Worm (Caenorhabditis elegans) whole organism, early embryonic: ENCODE data around the gene F58A6.9.

ENCODE experiments used
- B0310.2 ChIP-seq: sonication (generic microtip); optimal IDR thresholded peaks from 2 replicates; lab custom pipeline; 2016; ENCODE audit warnings: mild to moderate bottlenecking, missing genetic modification characterization, missing compliant biosample characterization
- F13C5.2 ChIP-seq: sonication (generic microtip); optimal IDR thresholded peaks from 2 replicates; lab custom pipeline; 2017; ENCODE audit warnings: mild to moderate bottlenecking, missing genetic modification characterization, inconsistent platforms, missing compliant biosample characterization
- aly-1 ChIP-seq: sonication (generic microtip); optimal IDR thresholded peaks from 2 replicates; lab custom pipeline; 2016; ENCODE audit warnings: missing genetic modification characterization, missing compliant biosample characterization
- ama-1 ChIP-seq: fragments of 150-350 bp; optimal IDR thresholded peaks from 2 replicates; lab custom pipeline; 2014
- ceh-13 ChIP-seq: fragments of 200-800 bp; sonication (Bioruptor generic); optimal IDR thresholded peaks from 2 replicates; lab custom pipeline; 2018; ENCODE audit warnings: mild to moderate bottlenecking, missing genetic modification characterization, missing compliant biosample characterization
- ceh-36 ChIP-seq: sonication (generic microtip); optimal IDR thresholded peaks from 2 replicates; lab custom pipeline; 2016; ENCODE audit warnings: missing genetic modification characterization, inconsistent platforms, missing compliant biosample characterization
- ets-7 ChIP-seq: sonication (generic microtip); optimal IDR thresholded peaks from 2 replicates; lab custom pipeline; 2016; ENCODE audit warnings: missing genotype, missing genetic modification characterization, missing compliant biosample characterization
- flt-1 ChIP-seq: fragments of 200-800 bp; sonication (Bioruptor generic); IDR thresholded peaks from 2 replicates; pipeline ENCODE4 v1.3.6; 2022; ENCODE audit warnings: missing genetic modification characterization, missing compliant biosample characterization
- hmbx-1 ChIP-seq: sonication (generic microtip); optimal IDR thresholded peaks from 2 replicates; lab custom pipeline; 2016; ENCODE audit warnings: mild to moderate bottlenecking, missing genetic modification characterization, missing compliant biosample characterization
- hmg-4 ChIP-seq: fragments of 200-800 bp; sonication (Bioruptor generic); optimal IDR thresholded peaks from 2 replicates; lab custom pipeline; 2018; ENCODE audit warnings: mild to moderate bottlenecking, missing genetic modification characterization, missing compliant biosample characterization
- hnd-1 ChIP-seq: sonication (generic microtip); optimal IDR thresholded peaks from 2 replicates; lab custom pipeline; 2016; ENCODE audit warnings: missing genetic modification characterization, missing compliant biosample characterization
- pes-1 ChIP-seq: fragments of 200-800 bp; sonication (Bioruptor generic); IDR thresholded peaks from 2 replicates; pipeline ENCODE4 v1.3.6; 2022; ENCODE audit warnings: missing genetic modification reagents, missing genetic modification characterization, missing compliant biosample characterization
- scrt-1 ChIP-seq: fragments of 200-800 bp; sonication (Bioruptor generic); IDR thresholded peaks from 2 replicates; pipeline ENCODE4 v1.3.6; 2022; ENCODE audit warnings: missing genetic modification characterization, missing compliant biosample characterization
- sea-1 ChIP-seq: fragments of 200-800 bp; sonication (Bioruptor generic); conservative IDR thresholded peaks from 2 replicates; pipeline ENCODE4 v1.3.6; 2022; ENCODE audit warnings: missing genetic modification characterization, missing compliant biosample characterization
- tbx-11 ChIP-seq: fragments of 200-800 bp; sonication (Bioruptor generic); IDR thresholded peaks from 2 replicates; pipeline ENCODE4 v1.3.6; 2022; ENCODE audit warnings: missing genetic modification characterization, missing compliant biosample characterization
- tbx-37 ChIP-seq: fragments of 200-800 bp; sonication (Bioruptor generic); conservative IDR thresholded peaks from 2 replicates; pipeline ENCODE4 v1.3.6; 2022; ENCODE audit warnings: missing genetic modification reagents, missing genetic modification characterization, missing compliant biosample characterization
- tra-4 ChIP-seq: sonication (generic microtip); optimal IDR thresholded peaks from 2 replicates; lab custom pipeline; 2017; ENCODE audit warnings: missing genetic modification characterization, missing compliant biosample characterization

Gene F58A6.9

ce11 chrII:5171610-5172009 is 12.9 kb upstream of the F58A6.9 start, which contains the start of gene C27D6.15:
Gene C27D6.15, plus strand, starts transcription at chrII:5171910.
- no peak for TF ChIP-seq hmbx-1 (tag; lab: Kevin White, UChicago)
- no peak for TF ChIP-seq ama-1 (lab: Kevin White, UChicago)
- no peak for TF ChIP-seq F13C5.2
- no peak for TF ChIP-seq tra-4 (tag; lab: Kevin White, UChicago)
- no peak for TF ChIP-seq scrt-1 (GFP tag; lab: Robert Waterston, UW)
- TF ChIP-seq hnd-1 (tag; lab: Kevin White, UChicago) = no peak
- TF ChIP-seq sea-1 = no peak
- TF ChIP-seq pes-1 (GFP tag; lab: Robert Waterston, UW) = no peak
- TF ChIP-seq aly-1 (tag; lab: Kevin White, UChicago) = no peak
- no peak for TF ChIP-seq ceh-13
- TF ChIP-seq hmg-4 (GFP tag; lab: Kevin White, UChicago) = no peak
- TF ChIP-seq ets-7 (tag; lab: Kevin White, UChicago) = no peak
- TF ChIP-seq ceh-36 = no peak
- no peak for TF ChIP-seq B0310.2 (tag; lab: Kevin White, UChicago)
- no peak for TF ChIP-seq flt-1 (GFP tag; lab: Robert Waterston, UW)
- TF ChIP-seq tbx-37 (GFP tag; lab: Robert Waterston, UW) = no peak
- TF ChIP-seq tbx-11 (GFP tag; lab: Robert Waterston, UW) = no peak

ce11 chrII:5170932-5171331 is 12.3 kb upstream of the F58A6.9 start, which contains the start of gene srb-1:
Gene srb-1, minus strand, starts transcription at chrII:5171032.
- no peak for TF ChIP-seq ets-7 (tag; lab: Kevin White, UChicago)
- no peak for TF ChIP-seq scrt-1 (GFP tag; lab: Robert Waterston, UW)

- no peak for TF ChIP-seq ets-7 (tag; lab: Kevin White, UChicago)
- TF ChIP-seq flt-1 (GFP tag; lab: Robert Waterston, UW) = no peak
- TF ChIP-seq F13C5.2 = no peak
- no peak for TF ChIP-seq pes-1 (GFP tag; lab: Robert Waterston, UW)
- TF ChIP-seq hnd-1 (tag; lab: Kevin White, UChicago) = no peak
- TF ChIP-seq scrt-1 (GFP tag; lab: Robert Waterston, UW) = no peak
- TF ChIP-seq tbx-37 (GFP tag; lab: Robert Waterston, UW) = no peak
- no peak for TF ChIP-seq sea-1
- no peak for TF ChIP-seq tra-4 (tag; lab: Kevin White, UChicago)
- TF ChIP-seq ceh-36 = no peak
- no peak for TF ChIP-seq B0310.2 (tag; lab: Kevin White, UChicago)
- TF ChIP-seq hmg-4 (GFP tag; lab: Kevin White, UChicago) = no peak
- no peak for TF ChIP-seq tbx-11 (GFP tag; lab: Robert Waterston, UW)
- TF ChIP-seq hmbx-1 (tag; lab: Kevin White, UChicago) = no peak
- TF ChIP-seq ama-1 (lab: Kevin White, UChicago) = no peak
- TF ChIP-seq ceh-13 = no peak
- TF ChIP-seq aly-1 (tag; lab: Kevin White, UChicago) = no peak
Observed at ce11 chrII:5166738-5167137, 8.1 kb upstream of the F58A6.9 start, which contains the start of gene srb-3. Gene srb-3, minus strand, starts transcription at chrII:5166838.

- TF ChIP-seq scrt-1 (GFP tag; lab: Robert Waterston, UW) (no peak), ama-1 (lab: Kevin White, UChicago) (no peak), B0310.2 (tag; lab: Kevin White, UChicago) (no peak), sea-1 (no peak), ets-7 (tag; lab: Kevin White, UChicago) (no peak), hnd-1 (tag; lab: Kevin White, UChicago) (no peak), tbx-37 (GFP tag; lab: Robert Waterston, UW) (no peak), tra-4 (tag; lab: Kevin White, UChicago) (no peak), tbx-11 (GFP tag; lab: Robert Waterston, UW) (no peak), pes-1 (GFP tag; lab: Robert Waterston, UW) (no peak), flt-1 (GFP tag; lab: Robert Waterston, UW) (no peak), F13C5.2 (no peak), hmbx-1 (tag; lab: Kevin White, UChicago) (no peak), ceh-36 (no peak), aly-1 (tag; lab: Kevin White, UChicago) (no peak), ceh-13 (no peak), hmg-4 (GFP tag; lab: Kevin White, UChicago) (no peak)
Observed at ce11 chrII:5163283-5163682, 4.6 kb upstream of the F58A6.9 start, which contains the start of gene srb-5. Gene srb-5, minus strand, starts transcription at chrII:5163383.

ce11 chrII:5161102-5161501 is 2.4 kb upstream of the F58A6.9 start, which contains the start of gene C27D6.11:
Gene C27D6.11, minus strand, starts transcription at chrII:5161202.
- no peak for TF ChIP-seq tra-4 (tag; lab: Kevin White, UChicago)
- no peak for TF ChIP-seq ama-1 (lab: Kevin White, UChicago)
- TF ChIP-seq hnd-1 (tag; lab: Kevin White, UChicago) = no peak
- no peak for TF ChIP-seq ets-7 (tag; lab: Kevin White, UChicago)
- TF ChIP-seq ceh-36 = no peak
- TF ChIP-seq flt-1 (GFP tag; lab: Robert Waterston, UW) = no peak
- no peak for TF ChIP-seq aly-1 (tag; lab: Kevin White, UChicago)
- TF ChIP-seq F13C5.2 = no peak
- TF ChIP-seq tbx-11 (GFP tag; lab: Robert Waterston, UW) = no peak
- no peak for TF ChIP-seq scrt-1 (GFP tag; lab: Robert Waterston, UW)
- no peak for TF ChIP-seq sea-1
- TF ChIP-seq ceh-13 = no peak
- no peak for TF ChIP-seq B0310.2 (tag; lab: Kevin White, UChicago)
- TF ChIP-seq pes-1 (GFP tag; lab: Robert Waterston, UW) = no peak
- TF ChIP-seq hmbx-1 (tag; lab: Kevin White, UChicago) = no peak

ce11 chrII:5157525-5157924 is 1.1 kb downstream of the F58A6.9 start, which contains the start of gene srb-13:
Gene srb-13, minus strand, starts transcription at chrII:5157625.
- no peak for TF ChIP-seq F13C5.2
- no peak for TF ChIP-seq B0310.2 (tag; lab: Kevin White, UChicago)
- no peak for TF ChIP-seq flt-1 (GFP tag; lab: Robert Waterston, UW)
- no peak for TF ChIP-seq tbx-11 (GFP tag; lab: Robert Waterston, UW)
- no peak for TF ChIP-seq ets-7 (tag; lab: Kevin White, UChicago)
- no peak for TF ChIP-seq sea-1

ce11 chrII:5156983-5157382 is 1.7 kb downstream of the F58A6.9 start, which contains the start of gene msp-45:
Gene msp-45, minus strand, starts transcription at chrII:5157083.
- TF ChIP-seq tbx-11 (GFP tag; lab: Robert Waterston, UW) = no peak
- TF ChIP-seq sea-1 = no peak
